Fruit fly (Drosophila melanogaster): ENCODE data around the gene CG44215.
A peak's percentile ranks its signal among the peaks of the same experiment; 100 is the strongest.

CG44215 gene

dm6 chr3R:14125479-14126121 is 28.6 kb downstream of the CG44215 start, which contains the start of the genes 140up and Polr2B:
Gene 140up (minus strand): TSS chr3R:14125548.
Gene Polr2B (plus strand): TSS chr3R:14125791.
- TF ChIP-seq CG15336 (GFP tag; IDR thresholded peaks at IDR 0.05) = peak; percentile 86
- peak; percentile 86 for TF ChIP-seq topi (GFP tag; optimal IDR thresholded peaks at IDR 0.05)
- TF ChIP-seq CG6163 (GFP tag; IDR thresholded peaks at IDR 0.05) = peak; percentile 87
- peak; percentile 88 for TF ChIP-seq Ets96B (tag; optimal IDR thresholded peaks at IDR 0.05)
- TF ChIP-seq esn (GFP tag; optimal IDR thresholded peaks at IDR 0.05) = peak; percentile 91
- peak; percentile 33 for TF ChIP-seq Eip93F (GFP tag; optimal IDR thresholded peaks at IDR 0.05)
- TF ChIP-seq Eip75B (GFP tag; optimal IDR thresholded peaks at IDR 0.05) = peak; percentile 78
- TF ChIP-seq CG31627 (GFP tag; optimal IDR thresholded peaks at IDR 0.05) = peak; percentile 90
- TF ChIP-seq spab (GFP tag; optimal IDR thresholded peaks at IDR 0.05) = no peak
- peak; percentile 79 for TF ChIP-seq Sox102F (GFP tag; optimal IDR thresholded peaks at IDR 0.05)
- TF ChIP-seq CG8119 (GFP tag; IDR thresholded peaks at IDR 0.05) = peak; percentile 83
- TF ChIP-seq lz (GFP tag; optimal IDR thresholded peaks at IDR 0.05) = peak; percentile 87
- TF ChIP-seq CG11902 (GFP tag; optimal IDR thresholded peaks at IDR 0.05) = peak; percentile 88
- TF ChIP-seq CG10631 (GFP tag; optimal IDR thresholded peaks at IDR 0.05) = peak; percentile 96
- peak; percentile 82 for TF ChIP-seq dsx (GFP tag; optimal IDR thresholded peaks at IDR 0.05; ENCODE audit: poor library complexity, severe bottlenecking)
- TF ChIP-seq Blimp-1 (GFP tag; optimal IDR thresholded peaks at IDR 0.05) = peak; percentile 70
- TF ChIP-seq CG3919 (GFP tag; optimal IDR thresholded peaks at IDR 0.05) = peak; percentile 92
- TF ChIP-seq CG6854 (GFP tag; optimal IDR thresholded peaks at IDR 0.05) = peak; percentile 57
- TF ChIP-seq dac (GFP tag; optimal IDR thresholded peaks at IDR 0.05) = peak; percentile 63
- TF ChIP-seq fkh (GFP tag; optimal IDR thresholded peaks at IDR 0.05) = peak; percentile 83
- TF ChIP-seq Smox (GFP tag; optimal IDR thresholded peaks at IDR 0.05) = peak; percentile 79
- peak; percentile 92 for TF ChIP-seq CG32006 (GFP tag; optimal IDR thresholded peaks at IDR 0.05)
- TF ChIP-seq Met (GFP tag; optimal IDR thresholded peaks at IDR 0.05) = peak; percentile 86
- TF ChIP-seq pdm3 (GFP tag; optimal IDR thresholded peaks at IDR 0.05) = peak; percentile 84
- TF ChIP-seq fd59A (GFP tag; optimal IDR thresholded peaks at IDR 0.05) = peak; percentile 71
- no peak for TF ChIP-seq CG6808 (GFP tag; optimal IDR thresholded peaks at IDR 0.05)
- peak; percentile 84 for TF ChIP-seq Gug (GFP tag; IDR thresholded peaks at IDR 0.05)
- peak; percentile 87 for TF ChIP-seq CG8319 (GFP tag; optimal IDR thresholded peaks at IDR 0.05)
- TF ChIP-seq achi (GFP tag; optimal IDR thresholded peaks at IDR 0.05) = peak; percentile 92
- TF ChIP-seq Hr38 (GFP tag; optimal IDR thresholded peaks at IDR 0.05) = no peak
- no peak for TF ChIP-seq CG9139 (GFP tag; optimal IDR thresholded peaks at IDR 0.05)
- TF ChIP-seq Hr4 (GFP tag; optimal IDR thresholded peaks at IDR 0.05) = peak; percentile 78
- no peak for TF ChIP-seq CG6276 (GFP tag; optimal IDR thresholded peaks at IDR 0.05)
- TF ChIP-seq Sox15 (GFP tag; optimal IDR thresholded peaks at IDR 0.05) = peak; percentile 87
- peak; percentile 87 for TF ChIP-seq eg (GFP tag; IDR thresholded peaks at IDR 0.05)
- TF ChIP-seq net (GFP tag; optimal IDR thresholded peaks at IDR 0.05) = peak; percentile 82
- TF ChIP-seq vri (GFP tag; optimal IDR thresholded peaks at IDR 0.05) = peak; percentile 84
- peak; percentile 87 for TF ChIP-seq CG10669 (GFP tag; optimal IDR thresholded peaks at IDR 0.05)
- peak; percentile 78 for TF ChIP-seq Ets21C (GFP tag; optimal IDR thresholded peaks at IDR 0.05)
- TF ChIP-seq CG34406 (GFP tag; optimal IDR thresholded peaks at IDR 0.05) = peak; percentile 92
- TF ChIP-seq CG8632 (GFP tag; optimal IDR thresholded peaks at IDR 0.05) = peak; percentile 92
- TF ChIP-seq acj6 (GFP tag; optimal IDR thresholded peaks at IDR 0.05) = peak; percentile 92
- peak; percentile 73 for TF ChIP-seq Sox14 (GFP tag; optimal IDR thresholded peaks at IDR 0.05)
- TF ChIP-seq CG4318 (GFP tag; optimal IDR thresholded peaks at IDR 0.05) = peak; percentile 80
- TF ChIP-seq svp (GFP tag) = peak; percentile 88
- peak; percentile 88 for TF ChIP-seq CG7368 (GFP tag; optimal IDR thresholded peaks at IDR 0.05)
- peak; percentile 93 for TF ChIP-seq OdsH (GFP tag; optimal IDR thresholded peaks at IDR 0.05)
- TF ChIP-seq ss (GFP tag; optimal IDR thresholded peaks at IDR 0.05) = peak in 1 of 2 experiments; percentile 86
- TF ChIP-seq Hr39 (GFP tag; optimal IDR thresholded peaks at IDR 0.05) = peak; percentile 87
- TF ChIP-seq CG11294 (GFP tag; IDR thresholded peaks at IDR 0.05) = peak; percentile 84; the same call in 1 of the 2 replicates
- no peak for TF ChIP-seq CG16779 (tag; optimal IDR thresholded peaks at IDR 0.05)

Data from whole organism, prepupa.